Fruit fly (Drosophila melanogaster): ENCODE measurements around the gene SAK.

The SAK gene

DNA sequence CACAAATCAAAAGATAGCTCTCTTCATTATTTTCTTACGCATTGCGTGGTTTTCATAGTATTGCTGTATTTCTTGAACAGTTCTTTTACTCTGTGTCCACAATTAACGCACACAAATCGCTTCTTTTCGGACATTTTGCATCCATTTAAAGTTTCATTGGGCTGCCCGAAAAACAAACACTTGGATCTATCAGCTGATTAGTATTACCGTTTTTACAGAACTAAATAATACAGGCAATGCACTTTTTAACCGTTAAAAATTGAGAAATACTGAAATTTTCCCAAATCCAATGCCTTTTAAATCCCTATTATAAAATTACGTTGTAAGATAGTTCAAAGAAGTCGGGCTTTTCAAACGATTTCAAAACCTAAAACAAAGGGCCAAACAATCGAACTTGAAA lies 13.4 kb upstream of the SAK start, which contains the start of gene Arv1 (continued):
- TF ChIP-seq pzg (GFP tag; optimal IDR thresholded peaks at IDR 0.05) (peak; percentile 44), abd-A (tag; optimal IDR thresholded peaks at IDR 0.05) (no peak), ap (GFP tag; IDR thresholded peaks at IDR 0.05) (no peak), BEAF-32 (GFP tag; optimal IDR thresholded peaks at IDR 0.05) (peak; percentile 9), vvl (GFP tag; IDR thresholded peaks at IDR 0.05) (no peak), YL-1 (GFP tag; optimal IDR thresholded peaks at IDR 0.05) (peak; percentile 53), CG6689 (GFP tag; IDR thresholded peaks at IDR 0.05) (no peak), CG11093 (GFP tag; IDR thresholded peaks at IDR 0.05) (no peak), tup (GFP tag; optimal IDR thresholded peaks at IDR 0.05) (no peak), Mad (GFP tag; optimal IDR thresholded peaks at IDR 0.05) (no peak), gcm2 (GFP tag; optimal IDR thresholded peaks at IDR 0.05) (no peak), CG3726 (GFP tag; IDR thresholded peaks at IDR 0.05) (no peak), croc (GFP tag; conservative IDR thresholded peaks at IDR 0.05) (no peak), trem (tag; optimal IDR thresholded peaks at IDR 0.05) (peak; percentile 27), Bdp1 (GFP tag; optimal IDR thresholded peaks at IDR 0.05) (no peak), esg (GFP tag; conservative IDR thresholded peaks at IDR 0.05) (no peak), CG10543 (GFP tag; optimal IDR thresholded peaks at IDR 0.05) (no peak), CG15601 (tag; optimal IDR thresholded peaks at IDR 0.05) (no peak), slp2 (GFP tag; optimal IDR thresholded peaks at IDR 0.05) (no peak), sqz (GFP tag; optimal IDR thresholded peaks at IDR 0.05) (no peak), CG7556 (GFP tag; optimal IDR thresholded peaks at IDR 0.05) (no peak), CG12155 (GFP tag; optimal IDR thresholded peaks at IDR 0.05) (no peak), CG11504 (tag; optimal IDR thresholded peaks at IDR 0.05) (no peak), CG14050 (GFP tag; IDR thresholded peaks at IDR 0.05) (no peak), ranshi (GFP tag; IDR thresholded peaks at IDR 0.05) (no peak), Dp (GFP tag; optimal IDR thresholded peaks at IDR 0.05) (peak; percentile 30), inv (GFP tag; IDR thresholded peaks at IDR 0.05; ENCODE audit: partially characterized antibody) (no peak), Ada2b (GFP tag; IDR thresholded peaks at IDR 0.05) (no peak), NFAT (GFP tag; IDR thresholded peaks at IDR 0.05) (no peak), peb (GFP tag; IDR thresholded peaks at IDR 0.05) (no peak), CG17385 (GFP tag; optimal IDR thresholded peaks at IDR 0.05) (no peak), Nf-YA (GFP tag; IDR thresholded peaks at IDR 0.05) (no peak), E2f2 (GFP tag; IDR thresholded peaks at IDR 0.05) (peak; percentile 29; the same call in 1 of the 2 replicates), CG17912 (GFP tag; optimal IDR thresholded peaks at IDR 0.05) (no peak), her (GFP tag; optimal IDR thresholded peaks at IDR 0.05) (no peak), CG11560 (tag; IDR thresholded peaks at IDR 0.05) (no peak), CG4404 (GFP tag; IDR thresholded peaks at IDR 0.05) (no peak), CG15514 (GFP tag; optimal IDR thresholded peaks at IDR 0.05) (no peak), Usf (GFP tag; optimal IDR thresholded peaks at IDR 0.05) (no peak), crp (GFP tag; optimal IDR thresholded peaks at IDR 0.05) (peak; percentile 19 to 83), dati (GFP tag; IDR thresholded peaks at IDR 0.05) (no peak), Opbp (GFP tag; IDR thresholded peaks at IDR 0.05; ENCODE audit: partially characterized antibody) (peak; percentile 14; the same call in 1 of the 3 replicates), dysf (GFP tag; IDR thresholded peaks at IDR 0.05) (no peak), CG1602 (GFP tag; optimal IDR thresholded peaks at IDR 0.05) (no peak), Dip2 (GFP tag; IDR thresholded peaks at IDR 0.05) (no peak), fu2 (GFP tag; optimal IDR thresholded peaks at IDR 0.05) (no peak), Spps (tag; optimal IDR thresholded peaks at IDR 0.05) (no peak), ERR (GFP tag; optimal IDR thresholded peaks at IDR 0.05) (no peak), CG10959 (GFP tag; IDR thresholded peaks at IDR 0.05) (no peak), CG12942 (GFP tag; optimal IDR thresholded peaks at IDR 0.05) (no peak), CG1603 (tag; optimal IDR thresholded peaks at IDR 0.05) (peak; percentile 28), Adf1 (GFP tag; IDR thresholded peaks at IDR 0.05) (no peak), CG31441 (GFP tag; IDR thresholded peaks at IDR 0.05) (no peak)

Measured in whole organism, embryonic.